Worm (Caenorhabditis elegans) whole organism, L4 larva: ENCODE measurements around the gene C54F6.19.

Source experiments
- egl-27 ChIP-seq: sonication (generic microtip); optimal IDR thresholded peaks from 3 replicates; lab custom pipeline; 2017; ENCODE audit warnings: missing biosample characterization, missing genetic modification reagents, missing genetic modification characterization
- lin-29 ChIP-seq: fragments of 200-800 bp; sonication (Bioruptor generic); IDR thresholded peaks from 2 replicates; pipeline ENCODE4 v1.3.6; 2022; ENCODE audit warnings: missing genetic modification reagents, missing genetic modification characterization, missing compliant biosample characterization
- unc-62 ChIP-seq, 3 experiments: fragments of 150-350 bp in 1 of 3; sonication (generic microtip); optimal IDR thresholded peaks in 2 of 3; peaks in 1 of 3; 1 replicate in 1 of 3; 2 replicates in 2 of 3; lab custom pipeline; 2014 to 2017; ENCODE audit warnings: missing biosample characterization in 3 of 3, missing genetic modification characterization in 3 of 3, missing genetic modification reagents in 3 of 3, missing genotype in 1 of 3

- TF ChIP-seq lin-29 (GFP tag; lab: Robert Waterston, UW), result no peak
- TF ChIP-seq unc-62 (GFP tag; optimal IDR thresholded peaks at IDR 0.05 in 1 of 2; lab: Kevin White, UChicago), result no peak
- TF ChIP-seq unc-62 (tag; optimal IDR thresholded peaks at IDR 0.05; lab: Kevin White, UChicago), result no peak
- TF ChIP-seq egl-27 (tag; lab: Kevin White, UChicago), result no peak
Measured at ce11 chrV:7497440-7497839, 47.8 kb upstream of the C54F6.19 start, which contains the start of gene srh-79.
